Worm (Caenorhabditis elegans): ENCODE results near the gene dmd-4.

DNA sequence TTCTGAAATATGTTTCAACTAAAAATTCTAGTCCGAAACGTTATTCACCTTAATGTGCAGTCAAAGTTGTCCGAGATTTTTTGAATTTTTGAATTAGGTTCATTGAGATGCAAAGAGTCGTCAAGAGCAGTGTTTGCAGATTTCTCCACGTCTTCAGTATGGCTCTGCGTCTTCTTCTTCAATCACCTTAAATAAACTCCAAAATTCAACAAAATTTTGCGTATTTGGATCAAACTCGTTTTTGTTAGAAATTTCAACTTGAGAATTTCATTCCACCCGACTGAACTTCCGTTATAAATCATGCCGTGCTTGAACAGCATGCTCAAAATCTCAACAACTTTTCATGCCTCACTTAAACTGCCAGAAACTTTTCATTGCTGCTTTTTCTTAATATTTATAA, 49.6 kb downstream of the dmd-4 start, which contains the start of gene T04C10.3:
- TF ChIP-seq zag-1 (tag; optimal IDR thresholded peaks at IDR 0.05) (no peak), elt-3 (tag; optimal IDR thresholded peaks at IDR 0.05) (no peak), elt-1 (tag; optimal IDR thresholded peaks at IDR 0.05) (no peak), nhr-76 (tag; optimal IDR thresholded peaks at IDR 0.05) (no peak), aly-2 (tag; optimal IDR thresholded peaks at IDR 0.05) (no peak), nhr-25 (tag; optimal IDR thresholded peaks at IDR 0.05) (no peak), ceh-9 (tag; optimal IDR thresholded peaks at IDR 0.05) (no peak), ama-1 (optimal IDR thresholded peaks at IDR 0.05) (no peak), ztf-4 (tag; optimal IDR thresholded peaks at IDR 0.05) (no peak), elt-2 (tag; optimal IDR thresholded peaks at IDR 0.05) (no peak), ZK546.5 (tag; optimal IDR thresholded peaks at IDR 0.05) (no peak), pha-4 (tag; optimal IDR thresholded peaks at IDR 0.05) (no peak), fkh-10 (GFP tag; optimal IDR thresholded peaks at IDR 0.05) (no peak), nhr-237 (tag; optimal IDR thresholded peaks at IDR 0.05) (no peak)
